Worm (Caenorhabditis elegans) whole organism, L4 larva: ENCODE measurements around the gene tgt-1.

ENCODE experiments used
- F26F4.8 ChIP-seq: fragments of 200-800 bp; sonication (Bioruptor generic); conservative IDR thresholded peaks from 2 replicates; pipeline ENCODE4 v1.3.6; 2022; ENCODE audit warnings: missing genetic modification characterization, missing compliant biosample characterization
- F37D6.2 ChIP-seq: sonication (generic microtip); optimal IDR thresholded peaks from 2 replicates; lab custom pipeline; 2016; ENCODE audit warnings: mild to moderate bottlenecking, missing genetic modification characterization, missing compliant biosample characterization
- R02D3.7 ChIP-seq: fragments of 150-350 bp; sonication (generic microtip); optimal IDR thresholded peaks from 3 replicates; lab custom pipeline; 2014; ENCODE audit warnings: missing biosample characterization, missing genetic modification characterization
- T20F7.1 ChIP-seq: fragments of 200-800 bp; sonication (Bioruptor generic); optimal IDR thresholded peaks from 2 replicates; lab custom pipeline; 2018; ENCODE audit warnings: mild to moderate bottlenecking, missing genetic modification characterization, missing compliant biosample characterization
- T26A8.4 ChIP-seq: fragments of 200-800 bp; sonication (Bioruptor generic); IDR thresholded peaks from 2 replicates; pipeline ENCODE4 v1.3.6; 2022; ENCODE audit warnings: missing genetic modification characterization, missing compliant biosample characterization
- Y48G9A.11 ChIP-seq: fragments of 200-800 bp; sonication (Bioruptor generic); IDR thresholded peaks from 2 replicates; pipeline ENCODE4 v1.3.6; 2022; ENCODE audit warnings: missing genetic modification reagents, missing genetic modification characterization, missing compliant biosample characterization
- Y5F2A.4 ChIP-seq: fragments of 200-800 bp; sonication (Bioruptor generic); optimal IDR thresholded peaks from 2 replicates; lab custom pipeline; 2018; ENCODE audit warnings: mild to moderate bottlenecking, missing genetic modification characterization, missing compliant biosample characterization
- aha-1 ChIP-seq: fragments of 150-350 bp; peaks from one replicate; lab custom pipeline; 2014; ENCODE audit warnings: missing biosample characterization, missing genetic modification characterization
- ama-1 ChIP-seq: fragments of 150-350 bp; optimal IDR thresholded peaks from 2 replicates; lab custom pipeline; 2014; ENCODE audit warnings: inconsistent platforms, mixed read lengths
- arid-1 ChIP-seq: fragments of 200-800 bp; sonication (Bioruptor generic); conservative IDR thresholded peaks from 2 replicates; pipeline ENCODE4 v1.3.6; 2022; ENCODE audit warnings: missing genetic modification reagents, missing genetic modification characterization, missing compliant biosample characterization
- ceh-28 ChIP-seq: fragments of 150-350 bp; optimal IDR thresholded peaks from 2 replicates; lab custom pipeline; 2014; ENCODE audit warnings: missing biosample characterization, missing genetic modification reagents, missing genetic modification characterization
- ceh-82 ChIP-seq: sonication (generic microtip); optimal IDR thresholded peaks from 2 replicates; lab custom pipeline; 2017; ENCODE audit warnings: missing biosample characterization, missing genetic modification characterization
- ces-1 ChIP-seq: fragments of 150-350 bp; sonication (generic microtip); optimal IDR thresholded peaks from 4 replicates; lab custom pipeline; 2014; ENCODE audit warnings: missing biosample characterization, missing genetic modification reagents, missing genetic modification characterization
- cey-2 ChIP-seq: sonication (generic microtip); optimal IDR thresholded peaks from 3 replicates; lab custom pipeline; 2017; ENCODE audit warnings: missing genetic modification characterization, mild to moderate bottlenecking, missing compliant biosample characterization, antibody characterized with exemption, borderline replicate concordance; ENCODE audit not compliant: insufficient read depth
- ctbp-1 ChIP-seq: fragments of 200-800 bp; sonication (Bioruptor generic); IDR thresholded peaks from 2 replicates; pipeline ENCODE4 v1.3.6; 2022; ENCODE audit warnings: missing genetic modification reagents, missing genetic modification characterization, missing compliant biosample characterization
- dmd-9 ChIP-seq: fragments of 200-800 bp; sonication (Bioruptor generic); IDR thresholded peaks from 2 replicates; pipeline ENCODE4 v1.3.6; 2022; ENCODE audit warnings: missing genetic modification reagents, missing genetic modification characterization, missing compliant biosample characterization
- dpl-1 ChIP-seq: fragments of 150-350 bp; optimal IDR thresholded peaks from 2 replicates; lab custom pipeline; 2014; ENCODE audit warnings: missing biosample characterization, missing genetic modification reagents, missing genetic modification characterization
- duxl-1 ChIP-seq: sonication (generic microtip); optimal IDR thresholded peaks from 2 replicates; lab custom pipeline; 2016; ENCODE audit warnings: mild to moderate bottlenecking, missing genetic modification characterization, moderate library complexity, missing compliant biosample characterization; ENCODE audit not compliant: poor library complexity
- egl-27 ChIP-seq: sonication (generic microtip); optimal IDR thresholded peaks from 3 replicates; lab custom pipeline; 2017; ENCODE audit warnings: missing biosample characterization, missing genetic modification reagents, missing genetic modification characterization
- egl-43 ChIP-seq: fragments of 200-800 bp; sonication (Bioruptor generic); IDR thresholded peaks from 2 replicates; pipeline ENCODE4 v1.3.6; 2022; ENCODE audit warnings: missing genetic modification reagents, missing genetic modification characterization, missing compliant biosample characterization
- hif-1 ChIP-seq, 2 experiments: sonication (generic microtip); optimal IDR thresholded peaks; 2 replicates each; lab custom pipeline; 2016 to 2017; ENCODE audit warnings: missing compliant biosample characterization in 2 of 2, missing genetic modification characterization in 2 of 2, missing genetic modification reagents in 2 of 2, missing genotype in 2 of 2, mild to moderate bottlenecking in 1 of 2
- lim-7 ChIP-seq: fragments of 200-800 bp; sonication (Bioruptor generic); IDR thresholded peaks from 2 replicates; pipeline ENCODE4 v1.3.6; 2022; ENCODE audit warnings: missing genetic modification characterization, missing compliant biosample characterization
- mdt-29 ChIP-seq: fragments of 200-800 bp; sonication (Bioruptor generic); IDR thresholded peaks from 2 replicates; pipeline ENCODE4 v1.3.6; 2022; ENCODE audit warnings: missing genetic modification reagents, missing genetic modification characterization, missing compliant biosample characterization
- nhr-28 ChIP-seq: fragments of 150-350 bp; optimal IDR thresholded peaks from 2 replicates; lab custom pipeline; 2014; ENCODE audit warnings: missing biosample characterization, missing genetic modification characterization
- nhr-6 ChIP-seq: fragments of 150-350 bp; optimal IDR thresholded peaks from 2 replicates; lab custom pipeline; 2014; ENCODE audit warnings: missing biosample characterization, missing genetic modification characterization
- pha-4 ChIP-seq, 2 experiments: fragments of 150-350 bp in 1 of 2; fragments of 200-800 bp in 1 of 2; sonication (Bioruptor generic) in 1 of 2; IDR thresholded peaks in 1 of 2; optimal IDR thresholded peaks in 1 of 2; 2 replicates each; pipeline versions ENCODE4 v1.3.6 to Lab custom; 2014 to 2022; ENCODE audit warnings: missing genetic modification characterization in 2 of 2, missing genetic modification reagents in 2 of 2, missing biosample characterization in 1 of 2, missing compliant biosample characterization in 1 of 2
- php-3 ChIP-seq: fragments of 200-800 bp; sonication (Bioruptor generic); IDR thresholded peaks from 2 replicates; pipeline ENCODE4 v1.3.6; 2022; ENCODE audit warnings: missing genetic modification reagents, missing genetic modification characterization, missing compliant biosample characterization
- pqm-1 ChIP-seq: sonication (generic microtip); optimal IDR thresholded peaks from 2 replicates; lab custom pipeline; 2017; ENCODE audit warnings: missing biosample characterization, missing genetic modification characterization
- saeg-2 ChIP-seq: fragments of 200-800 bp; sonication (Bioruptor generic); IDR thresholded peaks from 2 replicates; pipeline ENCODE4 v1.3.6; 2022; ENCODE audit warnings: missing genetic modification reagents, missing genetic modification characterization, missing compliant biosample characterization
- skn-1 ChIP-seq: fragments of 150-350 bp; optimal IDR thresholded peaks from 2 replicates; lab custom pipeline; 2014; ENCODE audit warnings: missing biosample characterization, missing genetic modification characterization
- unc-62 ChIP-seq, 3 experiments: fragments of 150-350 bp in 1 of 3; sonication (generic microtip); optimal IDR thresholded peaks in 2 of 3; peaks in 1 of 3; 1 replicate in 1 of 3; 2 replicates in 2 of 3; lab custom pipeline; 2014 to 2017; ENCODE audit warnings: missing biosample characterization in 3 of 3, missing genetic modification characterization in 3 of 3, missing genetic modification reagents in 3 of 3, missing genotype in 1 of 3
- vab-7 ChIP-seq: fragments of 200-800 bp; sonication (Bioruptor generic); IDR thresholded peaks from 2 replicates; pipeline ENCODE4 v1.3.6; 2022; ENCODE audit warnings: missing genetic modification reagents, missing genetic modification characterization, missing compliant biosample characterization
- ztf-7 ChIP-seq: fragments of 150-350 bp; optimal IDR thresholded peaks from 2 replicates; lab custom pipeline; 2014; ENCODE audit warnings: missing biosample characterization, missing genetic modification characterization

Gene tgt-1

DNA sequence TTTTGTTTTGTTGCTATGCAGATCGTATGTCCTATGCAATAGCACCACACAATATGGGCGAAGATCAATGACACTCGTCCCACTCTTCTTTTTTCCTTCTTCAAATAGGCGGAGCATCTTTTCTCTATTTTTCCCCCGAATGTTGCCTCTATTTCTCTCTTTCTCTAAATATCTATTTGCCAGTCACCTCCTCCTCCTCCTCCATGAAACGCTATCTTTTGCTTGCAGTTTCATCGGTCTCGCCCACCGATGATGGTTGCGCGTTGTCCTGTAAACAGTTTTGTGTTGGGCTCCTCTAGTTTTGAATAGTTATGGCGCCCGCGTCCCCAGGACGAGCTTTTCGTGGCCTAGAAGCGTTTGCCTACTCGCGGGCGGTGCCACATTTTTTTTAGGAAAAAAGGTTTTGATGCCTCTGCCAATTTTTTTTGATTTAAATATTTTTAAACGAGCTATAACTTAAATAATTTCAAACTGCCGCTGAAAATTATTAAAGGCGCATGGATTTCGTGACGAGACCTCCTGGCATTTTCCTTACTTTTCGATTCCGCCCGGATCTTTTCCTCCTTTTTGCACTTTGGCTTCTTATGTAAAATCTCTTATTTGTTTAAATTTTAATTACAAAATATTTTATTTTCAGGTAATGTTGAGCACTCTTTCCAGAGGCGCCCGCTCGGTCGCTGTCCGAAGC, 6.8 kb downstream of the tgt-1 start, which contains the start of gene gdh-1 (continued):
- peak; percentile 74 for TF ChIP-seq nhr-28 (tag; lab: Kevin White, UChicago)
- peak; percentile 5 for TF ChIP-seq pqm-1 (tag; lab: Kevin White, UChicago)
- TF ChIP-seq nhr-6, result no peak
- TF ChIP-seq ztf-7, result no peak
- no peak for TF ChIP-seq ceh-28 (tag; lab: Kevin White, UChicago)
- TF ChIP-seq pha-4 (GFP tag; IDR thresholded peaks at IDR 0.05; lab: Robert Waterston, UW), result no peak
- peak; percentile 35 for TF ChIP-seq pha-4 (tag; optimal IDR thresholded peaks at IDR 0.05; lab: Kevin White, UChicago)
- TF ChIP-seq, all 104 proteins: peak for 16

DNA sequence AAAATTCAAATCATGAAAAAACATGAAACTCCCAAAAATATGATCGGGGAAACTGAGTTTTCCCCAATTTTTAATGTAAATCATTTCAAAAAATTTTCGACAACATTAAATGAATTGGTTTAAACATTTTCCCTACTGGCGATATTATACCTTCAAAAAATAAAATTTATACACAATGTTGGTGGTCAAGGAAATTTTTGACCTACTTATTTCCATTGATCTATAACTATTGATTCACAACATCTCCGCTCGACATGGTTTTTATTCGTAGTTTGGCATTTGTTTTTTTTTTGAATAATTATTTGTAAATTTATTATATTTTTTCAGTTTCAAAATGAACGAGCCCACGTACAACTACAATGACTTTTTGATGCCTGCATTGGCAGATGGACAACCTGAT, 9.3 kb downstream of the tgt-1 start, which contains the start of gene tbx-36:
tbx-36 (plus strand) TSS at position 301 of the 400 bp plus-strand sequence.
- peak; percentile 56 for TF ChIP-seq aha-1
- TF ChIP-seq dpl-1, result no peak

DNA sequence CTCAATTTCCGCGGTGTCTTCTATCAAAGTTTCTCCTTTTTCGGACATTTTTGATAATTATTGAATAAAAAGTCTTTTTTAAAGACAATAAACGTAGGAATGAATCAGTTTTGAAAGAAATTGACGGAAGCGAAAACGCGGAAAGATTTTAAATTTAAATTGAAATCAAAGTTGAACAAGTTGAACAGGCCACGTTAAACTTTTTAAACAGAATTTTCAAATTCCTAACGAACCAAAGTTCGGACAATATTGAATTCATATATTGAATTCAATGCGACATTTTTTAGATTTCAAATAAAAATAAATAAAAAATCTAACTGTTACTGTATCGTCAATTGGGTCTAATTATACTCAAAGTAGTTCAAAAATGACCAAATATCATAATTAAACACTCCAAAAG, 9.9 kb downstream of the tgt-1 start, which contains the start of gene hdl-1:
hdl-1 (minus strand) TSS at position 101 of the 400 bp plus-strand sequence.
- no peak for TF ChIP-seq php-3 (GFP tag; lab: Robert Waterston, UW)
- TF ChIP-seq hif-1 (tag; optimal IDR thresholded peaks at IDR 0.05; lab: Kevin White, UChicago), result no peak
- TF ChIP-seq, all 104 proteins: peak for 0

ce11 chrIV:11945621-11946020, 14.0 kb downstream of the tgt-1 start, which contains the start of gene ZK829.3:
Gene ZK829.3 (minus strand): TSS chrIV:11945721.
- TF ChIP-seq ceh-82 (tag; lab: Kevin White, UChicago), result no peak
- no peak for TF ChIP-seq arid-1 (GFP tag; lab: Robert Waterston, UW)
- no peak for TF ChIP-seq T20F7.1
- no peak for TF ChIP-seq ces-1 (GFP tag; lab: Kevin White, UChicago)
- TF ChIP-seq ama-1, result no peak
- TF ChIP-seq skn-1 (tag; lab: Kevin White, UChicago), result no peak
- no peak for TF ChIP-seq F26F4.8 (GFP tag; lab: Robert Waterston, UW)
- TF ChIP-seq saeg-2 (GFP tag; lab: Robert Waterston, UW), result no peak
- TF ChIP-seq mdt-29 (GFP tag; lab: Robert Waterston, UW), result no peak
- TF ChIP-seq duxl-1 (tag; lab: Kevin White, UChicago), result no peak
- TF ChIP-seq vab-7 (GFP tag; lab: Robert Waterston, UW), result no peak
- TF ChIP-seq egl-27, result no peak
- no peak for TF ChIP-seq Y48G9A.11 (GFP tag; lab: Robert Waterston, UW)
- TF ChIP-seq Y5F2A.4, result no peak
- no peak for TF ChIP-seq R02D3.7 (tag; lab: Kevin White, UChicago)
- TF ChIP-seq egl-43 (GFP tag; lab: Robert Waterston, UW), result no peak
- no peak for TF ChIP-seq cey-2
- TF ChIP-seq F37D6.2 (tag; lab: Kevin White, UChicago), result no peak

ce11 chrIV:11942313-11942712, 17.3 kb downstream of the tgt-1 start, which contains the start of gene ZK829.1:
Gene ZK829.1 (minus strand): TSS chrIV:11942413.
- no peak for TF ChIP-seq php-3 (GFP tag; lab: Robert Waterston, UW)
- TF ChIP-seq lim-7 (GFP tag; lab: Robert Waterston, UW), result no peak

ce11 chrIV:11938554-11938953, 21.1 kb downstream of the tgt-1 start:
- TF ChIP-seq T26A8.4 (peak; percentile 38; the same call in 1 of the 2 replicates), dmd-9 (no peak), T20F7.1 (no peak), mdt-29 (GFP tag; lab: Robert Waterston, UW) (peak; percentile 27; the same call in 1 of the 2 replicates), ctbp-1 (GFP tag; lab: Robert Waterston, UW) (no peak), unc-62 (GFP tag; optimal IDR thresholded peaks at IDR 0.05 in 1 of 2; lab: Kevin White, UChicago) (peak in 1 of 2 experiments; percentile 71), unc-62 (tag; optimal IDR thresholded peaks at IDR 0.05; lab: Kevin White, UChicago) (no peak)
